Fruit fly (Drosophila melanogaster) whole organism, wandering third instar larva: Measurements from ENCODE around the gene tth.
A peak's percentile ranks its signal among the peaks of the same experiment; 100 is the strongest.

Source experiments
- Abd-B ChIP-seq: fragments of >200 bp; optimal IDR thresholded peaks from 2 replicates; lab custom pipeline; 2017; ENCODE audit warnings: missing biosample characterization, missing genetic modification characterization
- CG32264 ChIP-seq: fragments of 200-800 bp; sonication (Bioruptor generic); optimal IDR thresholded peaks from 2 replicates; lab custom pipeline; 2016; ENCODE audit warnings: missing biosample characterization, missing genetic modification characterization
- CG9705 ChIP-seq: fragments of 200-800 bp; sonication (Bioruptor generic); optimal IDR thresholded peaks from 2 replicates; lab custom pipeline; 2018; ENCODE audit warnings: missing biosample characterization, mild to moderate bottlenecking, missing genetic modification characterization
- CrebA ChIP-seq: fragments of 200-800 bp; sonication (Bioruptor generic); optimal IDR thresholded peaks from 2 replicates; lab custom pipeline; 2016; ENCODE audit warnings: missing biosample characterization, mild to moderate bottlenecking, missing genetic modification characterization, borderline replicate concordance
- Dfd ChIP-seq: fragments of >200 bp; optimal IDR thresholded peaks from 2 replicates; lab custom pipeline; 2017; ENCODE audit warnings: missing biosample characterization, missing genetic modification characterization
- Dif ChIP-seq: fragments of 200-275, 200-300 bp; sonication (Bioruptor generic); optimal IDR thresholded peaks from 2 replicates; lab custom pipeline; 2018; ENCODE audit warnings: missing biosample characterization, missing genetic modification characterization; ENCODE audit not compliant: partially characterized antibody
- GATAd ChIP-seq: sonication (Bioruptor generic); optimal IDR thresholded peaks from 2 replicates; lab custom pipeline; 2016; ENCODE audit warnings: missing biosample characterization, missing genetic modification characterization
- HLH106 ChIP-seq: fragments of 200-800 bp; optimal IDR thresholded peaks from 3 replicates; lab custom pipeline; 2019; ENCODE audit warnings: missing biosample characterization, mild to moderate bottlenecking, missing genetic modification characterization, moderate library complexity
- Hnf4 ChIP-seq: fragments of 200-800 bp; sonication (Bioruptor generic); optimal IDR thresholded peaks from 2 replicates; lab custom pipeline; 2016; ENCODE audit warnings: missing biosample characterization, mild to moderate bottlenecking, missing genetic modification characterization
- Hr78 ChIP-seq: fragments of >200 bp; optimal IDR thresholded peaks from 2 replicates; lab custom pipeline; 2017; ENCODE audit warnings: missing biosample characterization, missing genetic modification characterization
- Hr83 ChIP-seq: fragments of 200-300 bp; sonication (Bioruptor generic); optimal IDR thresholded peaks from 2 replicates; lab custom pipeline; 2016; ENCODE audit warnings: missing biosample characterization, mild to moderate bottlenecking, missing genetic modification characterization, moderate library complexity; ENCODE audit not compliant: poor library complexity, severe bottlenecking
- Jra ChIP-seq: sonication (Bioruptor generic); optimal IDR thresholded peaks from 2 replicates; lab custom pipeline; 2016; ENCODE audit warnings: missing biosample characterization, missing genetic modification characterization
- Mio ChIP-seq: sonication (Bioruptor generic); optimal IDR thresholded peaks from 2 replicates; lab custom pipeline; 2016; ENCODE audit warnings: missing biosample characterization, missing genetic modification characterization
- Myc ChIP-seq: fragments of >200 bp; optimal IDR thresholded peaks from 2 replicates; lab custom pipeline; 2017
- N ChIP-seq: fragments of >200 bp; optimal IDR thresholded peaks from 2 replicates; lab custom pipeline; 2018; ENCODE audit warnings: missing biosample characterization, missing external identifiers, missing genetic modification characterization
- OdsH ChIP-seq: fragments of 200-800 bp; sonication (Bioruptor generic); optimal IDR thresholded peaks from 2 replicates; lab custom pipeline; 2016; ENCODE audit warnings: missing biosample characterization, mild to moderate bottlenecking, missing genetic modification characterization
- Rel ChIP-seq, 2 experiments: fragments of 200-800 bp; sonication (Bioruptor generic) in 1 of 2; optimal IDR thresholded peaks; 2 replicates in 1 of 2; 3 replicates in 1 of 2; lab custom pipeline; 2016 to 2019; ENCODE audit warnings: mild to moderate bottlenecking in 2 of 2, missing biosample characterization in 2 of 2, missing genetic modification characterization in 2 of 2, moderate library complexity in 1 of 2
- Sp1 ChIP-seq: fragments of 200-800 bp; sonication (Bioruptor generic); optimal IDR thresholded peaks from 3 replicates; lab custom pipeline; 2019; ENCODE audit warnings: missing biosample characterization, mild to moderate bottlenecking, missing genetic modification characterization, moderate library complexity
- Vsx2 ChIP-seq: fragments of 200-300, 225-300 bp; sonication (Bioruptor generic); optimal IDR thresholded peaks from 2 replicates; lab custom pipeline; 2018; ENCODE audit warnings: missing biosample characterization, missing genetic modification characterization; ENCODE audit not compliant: partially characterized antibody
- br ChIP-seq: fragments of 200-800 bp; sonication (Bioruptor generic); optimal IDR thresholded peaks from 2 replicates; lab custom pipeline; 2016; ENCODE audit warnings: missing biosample characterization, missing genetic modification characterization
- brk ChIP-seq: fragments of 200-800 bp; sonication (Bioruptor generic); optimal IDR thresholded peaks from 2 replicates; lab custom pipeline; 2016; ENCODE audit warnings: missing biosample characterization, mild to moderate bottlenecking, missing genetic modification characterization
- dl ChIP-seq, 2 experiments: fragments of 175-275, 200-275 bp in 1 of 2; fragments of 200-275 bp in 1 of 2; sonication (Bioruptor generic); optimal IDR thresholded peaks; lab custom pipeline; 2018; ENCODE audit warnings: mild to moderate bottlenecking in 2 of 2, missing biosample characterization in 2 of 2, missing genetic modification characterization in 2 of 2, moderate library complexity in 2 of 2; ENCODE audit not compliant: partially characterized antibody in 2 of 2, insufficient read depth in 1 of 2
- dmrt93B ChIP-seq: fragments of 200-800 bp; sonication (Bioruptor generic); optimal IDR thresholded peaks from 2 replicates; lab custom pipeline; 2018; ENCODE audit warnings: missing biosample characterization, mild to moderate bottlenecking, missing genetic modification characterization
- dsf ChIP-seq: sonication (Bioruptor generic); optimal IDR thresholded peaks from 2 replicates; lab custom pipeline; 2016; ENCODE audit warnings: missing biosample characterization, missing genetic modification characterization, borderline replicate concordance
- ey ChIP-seq: fragments of 200-800 bp; sonication (Bioruptor generic); optimal IDR thresholded peaks from 2 replicates; lab custom pipeline; 2016; ENCODE audit warnings: missing biosample characterization, missing genetic modification characterization
- foxo ChIP-seq, 2 experiments: fragments of 200-800 bp; sonication (Bioruptor generic); optimal IDR thresholded peaks; 2 replicates in 1 of 2; 3 replicates in 1 of 2; lab custom pipeline; 2016 to 2017; ENCODE audit warnings: missing biosample characterization in 2 of 2, missing genetic modification characterization in 2 of 2
- fru ChIP-seq: fragments of 200-800 bp; sonication (Bioruptor generic); optimal IDR thresholded peaks from 3 replicates; lab custom pipeline; 2016; ENCODE audit warnings: missing biosample characterization, mild to moderate bottlenecking, missing genetic modification characterization
- h ChIP-seq: fragments of 200-800 bp; sonication (Bioruptor generic); optimal IDR thresholded peaks from 3 replicates; lab custom pipeline; 2016; ENCODE audit warnings: missing biosample characterization, mild to moderate bottlenecking, missing genetic modification characterization
- jim ChIP-seq: fragments of 175-275, 200-325 bp; sonication (Bioruptor generic); optimal IDR thresholded peaks from 2 replicates; lab custom pipeline; 2016; ENCODE audit warnings: missing biosample characterization, mild to moderate bottlenecking, missing genetic modification characterization
- lola ChIP-seq: fragments of >200 bp; optimal IDR thresholded peaks from 2 replicates; lab custom pipeline; 2017; ENCODE audit warnings: missing biosample characterization, missing genetic modification characterization
- pan ChIP-seq: fragments of >200 bp; optimal IDR thresholded peaks from 2 replicates; lab custom pipeline; 2017
- psq ChIP-seq: fragments of 200-800 bp; sonication (Bioruptor generic); optimal IDR thresholded peaks from 3 replicates; lab custom pipeline; 2017; ENCODE audit warnings: missing biosample characterization, mild to moderate bottlenecking, missing genetic modification characterization, moderate library complexity
- rgr ChIP-seq: fragments of 200-800 bp; sonication (Bioruptor generic); optimal IDR thresholded peaks from 3 replicates; lab custom pipeline; 2016; ENCODE audit warnings: missing biosample characterization, mild to moderate bottlenecking, missing genetic modification characterization
- sage ChIP-seq: fragments of 200-800 bp; sonication (Bioruptor generic); optimal IDR thresholded peaks from 2 replicates; lab custom pipeline; 2016; ENCODE audit warnings: missing biosample characterization, mild to moderate bottlenecking, missing genetic modification characterization
- sv ChIP-seq: fragments of 200-800 bp; sonication (Bioruptor generic); optimal IDR thresholded peaks from 3 replicates; lab custom pipeline; 2016; ENCODE audit warnings: missing biosample characterization, missing genetic modification characterization
- tai ChIP-seq: sonication (Bioruptor generic); optimal IDR thresholded peaks from 2 replicates; lab custom pipeline; 2016; ENCODE audit warnings: missing biosample characterization, missing genetic modification characterization
- usp ChIP-seq: fragments of >200 bp; optimal IDR thresholded peaks from 2 replicates; lab custom pipeline; 2017; ENCODE audit warnings: missing biosample characterization, missing genetic modification characterization
- woc ChIP-seq: sonication (Bioruptor generic); optimal IDR thresholded peaks from 2 replicates; lab custom pipeline; 2016; ENCODE audit warnings: missing biosample characterization, mild to moderate bottlenecking, missing genetic modification characterization

tth gene

dm6 chrX:13644696-13645393 is 28.5 kb upstream of the tth start:
- TF ChIP-seq Hr78 (GFP tag; lab: Kevin White, UChicago) = no peak
- peak; percentile 40 for TF ChIP-seq psq (GFP tag; lab: Kevin White, UChicago)
- no peak for TF ChIP-seq Dif (GFP tag; lab: Kevin White, UChicago)
- TF ChIP-seq Hnf4 (GFP tag; lab: Kevin White, UChicago) = peak; percentile 58
- TF ChIP-seq CrebA (GFP tag; lab: Kevin White, UChicago) = peak; percentile 19

- no peak for TF ChIP-seq Dif (GFP tag; lab: Kevin White, UChicago)
- no peak for TF ChIP-seq CG32264 (GFP tag; lab: Kevin White, UChicago)
- no peak for TF ChIP-seq GATAd (GFP tag; lab: Kevin White, UChicago)
- TF ChIP-seq Hr78 (GFP tag; lab: Kevin White, UChicago) = no peak
- no peak for TF ChIP-seq tai (GFP tag; lab: Kevin White, UChicago)
- TF ChIP-seq sage = no peak
- no peak for TF ChIP-seq dsf (GFP tag; lab: Kevin White, UChicago)
- TF ChIP-seq Myc (lab: Kevin White, UChicago) = no peak
- no peak for TF ChIP-seq CG9705
- peak; percentile 23 for TF ChIP-seq Hnf4 (GFP tag; lab: Kevin White, UChicago)
- no peak for TF ChIP-seq dl (GFP tag; optimal IDR thresholded peaks at IDR 0.05; lab: Kevin White, UChicago; ENCODE audit: insufficient read depth in 1 of 2, partially characterized antibody in 2 of 2)
- no peak for TF ChIP-seq Vsx2 (GFP tag; lab: Kevin White, UChicago)
- no peak for TF ChIP-seq pan (lab: Kevin White, UChicago)
- peak; percentile 16 for TF ChIP-seq brk (GFP tag; lab: Kevin White, UChicago)
- TF ChIP-seq br = peak; percentile 38
- peak; percentile 19 for TF ChIP-seq dmrt93B (GFP tag; lab: Kevin White, UChicago)
- peak; percentile 27 for TF ChIP-seq HLH106
- peak; percentile 16 for TF ChIP-seq psq (GFP tag; lab: Kevin White, UChicago)
- TF ChIP-seq CrebA (GFP tag; lab: Kevin White, UChicago) = no peak
- peak; percentile 25 for TF ChIP-seq Sp1 (GFP tag; lab: Kevin White, UChicago)
- no peak for TF ChIP-seq jim (GFP tag; lab: Kevin White, UChicago)
- TF ChIP-seq foxo (GFP tag; optimal IDR thresholded peaks at IDR 0.05; lab: Kevin White, UChicago) = peak in 1 of 2 experiments; percentile 76
- no peak for TF ChIP-seq Abd-B (GFP tag; lab: Kevin White, UChicago)
- TF ChIP-seq lola = no peak
- no peak for TF ChIP-seq Mio (GFP tag; lab: Kevin White, UChicago)
- TF ChIP-seq usp (GFP tag; lab: Kevin White, UChicago) = no peak
- no peak for TF ChIP-seq sv
- no peak for TF ChIP-seq Rel (GFP tag; optimal IDR thresholded peaks at IDR 0.05; lab: Kevin White, UChicago)
- no peak for TF ChIP-seq Rel (tag; optimal IDR thresholded peaks at IDR 0.05; lab: Kevin White, UChicago)
- peak; percentile 66 for TF ChIP-seq fru (GFP tag; lab: Kevin White, UChicago)
- TF ChIP-seq woc (GFP tag; lab: Kevin White, UChicago) = peak; percentile 17
- peak; percentile 70 for TF ChIP-seq h (GFP tag; lab: Kevin White, UChicago)
- no peak for TF ChIP-seq Hr83 (GFP tag; lab: Kevin White, UChicago)
- TF ChIP-seq Jra (GFP tag; lab: Kevin White, UChicago) = no peak
- TF ChIP-seq Dfd (GFP tag; lab: Kevin White, UChicago) = no peak
- peak; percentile 62 for TF ChIP-seq rgr (GFP tag; lab: Kevin White, UChicago)
- TF ChIP-seq N (GFP tag; lab: Kevin White, UChicago) = no peak
- TF ChIP-seq ey (GFP tag; lab: Kevin White, UChicago) = peak; percentile 55
- TF ChIP-seq OdsH (GFP tag; lab: Kevin White, UChicago) = peak; percentile 60
These were observed 27.6 kb upstream of the tth start for dm6 chrX:13643961-13644360.
